Fruit fly (Drosophila melanogaster) whole organism, embryonic: ENCODE results near the gene CG12118.

ENCODE experiments used
- Aef1 ChIP-seq: fragments of 200-800 bp; sonication (Bioruptor generic); IDR thresholded peaks from 3 replicates; pipeline ENCODE4 v1.3.6; 2022; ENCODE audit warnings: missing biosample characterization, missing genetic modification characterization
- Asciz ChIP-seq: fragments of 200-800 bp; sonication (Bioruptor generic); optimal IDR thresholded peaks from 2 replicates; lab custom pipeline; 2017; ENCODE audit warnings: missing biosample characterization, mild to moderate bottlenecking, missing genetic modification characterization, missing genetic modification reagents
- CG1024 ChIP-seq: fragments of 200-800 bp; sonication (Bioruptor generic); IDR thresholded peaks from 2 replicates; pipeline ENCODE4 v1.3.6; 2022; ENCODE audit warnings: missing biosample characterization, missing genetic modification characterization
- CG12071 ChIP-seq: fragments of 200-800 bp; sonication (Bioruptor generic); optimal IDR thresholded peaks from 3 replicates; lab custom pipeline; 2018; ENCODE audit warnings: missing biosample characterization, mild to moderate bottlenecking, missing genetic modification characterization
- CG15479 ChIP-seq: fragments of 200-800 bp; sonication (Bioruptor generic); optimal IDR thresholded peaks from 3 replicates; lab custom pipeline; 2019; ENCODE audit warnings: missing biosample characterization, mild to moderate bottlenecking, missing genetic modification characterization, moderate library complexity
- CG15514 ChIP-seq: fragments of 200-800 bp; sonication (Bioruptor generic); optimal IDR thresholded peaks from 3 replicates; lab custom pipeline; 2017; ENCODE audit warnings: missing biosample characterization, missing genetic modification characterization, mild to moderate bottlenecking, moderate library complexity, missing genetic modification reagents
- CG16815 ChIP-seq: fragments of 200-800 bp; sonication (Bioruptor generic); optimal IDR thresholded peaks from 3 replicates; lab custom pipeline; 2017; ENCODE audit warnings: missing biosample characterization, mild to moderate bottlenecking, missing genetic modification characterization
- CG17829 ChIP-seq: fragments of 200-800 bp; optimal IDR thresholded peaks from 2 replicates; lab custom pipeline; 2019; ENCODE audit warnings: missing biosample characterization, mild to moderate bottlenecking, missing genetic modification characterization, moderate library complexity
- CG2202 ChIP-seq: fragments of 200-800 bp; sonication (Bioruptor generic); optimal IDR thresholded peaks from 2 replicates; lab custom pipeline; 2018; ENCODE audit warnings: missing biosample characterization, mild to moderate bottlenecking, missing genetic modification characterization
- CG3847 ChIP-seq: fragments of 200-800 bp; sonication (Bioruptor generic); IDR thresholded peaks from 2 replicates; pipeline ENCODE4 v1.3.6; 2022; ENCODE audit warnings: missing biosample characterization, missing genetic modification characterization
- CG5180 ChIP-seq: fragments of 200-800 bp; sonication (Bioruptor generic); optimal IDR thresholded peaks from 3 replicates; lab custom pipeline; 2017; ENCODE audit warnings: missing biosample characterization, missing genetic modification characterization, mild to moderate bottlenecking, moderate library complexity, missing genetic modification reagents
- CG7357 ChIP-seq: fragments of 200-800 bp; sonication (Bioruptor generic); IDR thresholded peaks from 3 replicates; pipeline ENCODE4 v1.3.6; 2022; ENCODE audit warnings: missing biosample characterization, missing genetic modification characterization
- CG7556 ChIP-seq: fragments of 200-800 bp; sonication (Bioruptor generic); optimal IDR thresholded peaks from 2 replicates; lab custom pipeline; 2017; ENCODE audit warnings: missing biosample characterization, mild to moderate bottlenecking, missing genetic modification characterization
- CG9727 ChIP-seq: fragments of 200-800 bp; sonication (Bioruptor generic); optimal IDR thresholded peaks from 3 replicates; lab custom pipeline; 2017; ENCODE audit warnings: missing biosample characterization, mild to moderate bottlenecking, missing genetic modification characterization
- Dfd ChIP-seq, 2 experiments: fragments of >200 bp; optimal IDR thresholded peaks; 2 replicates each; lab custom pipeline; 2017; ENCODE audit warnings: missing biosample characterization in 2 of 2, missing genetic modification characterization in 2 of 2
- Doc3 ChIP-seq: fragments of 200-800 bp; sonication (Bioruptor generic); IDR thresholded peaks from 3 replicates; pipeline ENCODE4 v1.3.6; 2022; ENCODE audit warnings: missing biosample characterization, missing genetic modification characterization; ENCODE audit not compliant: partially characterized antibody
- ERR ChIP-seq: fragments of 200-800 bp; sonication (Bioruptor generic); optimal IDR thresholded peaks from 2 replicates; lab custom pipeline; 2016; ENCODE audit warnings: missing biosample characterization, missing genetic modification characterization
- Gsc ChIP-seq: fragments of 200-800 bp; sonication (Bioruptor generic); IDR thresholded peaks from 2 replicates; pipeline ENCODE4 v1.3.6; 2022; ENCODE audit warnings: missing biosample characterization, missing genetic modification characterization
- H15 ChIP-seq: fragments of 200-800 bp; sonication (Bioruptor generic); IDR thresholded peaks from 3 replicates; pipeline ENCODE4 v1.3.6; 2022; ENCODE audit warnings: missing biosample characterization, missing genetic modification characterization
- Med ChIP-seq: fragments of 200-800 bp; sonication (Bioruptor generic); peaks from one replicate; lab custom pipeline; 2016; ENCODE audit warnings: missing biosample characterization, missing genetic modification characterization, mild to moderate bottlenecking, inconsistent platforms, moderate library complexity
- Nf-YA ChIP-seq: fragments of 200-800 bp; sonication (Bioruptor generic); IDR thresholded peaks from 2 replicates; pipeline ENCODE4 v1.3.6; 2022; ENCODE audit warnings: missing biosample characterization, missing genetic modification characterization
- Oli ChIP-seq: fragments of 200-800 bp; sonication (Bioruptor generic); optimal IDR thresholded peaks from 2 replicates; lab custom pipeline; 2018; ENCODE audit warnings: missing biosample characterization, mild to moderate bottlenecking, missing genetic modification characterization, moderate library complexity
- Xrp1 ChIP-seq: fragments of 200-800 bp; sonication (Bioruptor generic); IDR thresholded peaks from 2 replicates; pipeline ENCODE4 v1.3.6; 2022; ENCODE audit warnings: missing biosample characterization, missing genetic modification characterization
- ara ChIP-seq: fragments of 200-800 bp; sonication (Bioruptor generic); IDR thresholded peaks from 2 replicates; pipeline ENCODE4 v1.3.6; 2022; ENCODE audit warnings: missing biosample characterization, missing genetic modification characterization
- crc ChIP-seq: fragments of 200-800 bp; sonication (Bioruptor generic); optimal IDR thresholded peaks from 2 replicates; lab custom pipeline; 2016; ENCODE audit warnings: missing biosample characterization, missing genetic modification characterization
- disco-r ChIP-seq: fragments of 200-800 bp; sonication (Bioruptor generic); optimal IDR thresholded peaks from 2 replicates; lab custom pipeline; 2016; ENCODE audit warnings: missing biosample characterization, missing genetic modification characterization
- dmrt11E ChIP-seq: fragments of 200-800 bp; sonication (Bioruptor generic); optimal IDR thresholded peaks from 3 replicates; lab custom pipeline; 2018; ENCODE audit warnings: missing biosample characterization, mild to moderate bottlenecking, missing genetic modification characterization, moderate library complexity
- gro ChIP-seq: fragments of 200-800 bp; sonication (Bioruptor generic); optimal IDR thresholded peaks from 2 replicates; lab custom pipeline; 2016; ENCODE audit warnings: missing biosample characterization, missing genetic modification characterization
- her ChIP-seq: fragments of 200-800 bp; sonication (Bioruptor generic); optimal IDR thresholded peaks from 2 replicates; lab custom pipeline; 2016; ENCODE audit warnings: missing biosample characterization, missing genetic modification characterization
- ken ChIP-seq: fragments of 200-800 bp; sonication (Bioruptor generic); IDR thresholded peaks from 3 replicates; pipeline ENCODE4 v1.3.6; 2022; ENCODE audit warnings: missing biosample characterization, missing genetic modification characterization
- phol ChIP-seq: fragments of 200-800 bp; sonication (Bioruptor generic); optimal IDR thresholded peaks from 3 replicates; lab custom pipeline; 2018; ENCODE audit warnings: missing biosample characterization, mild to moderate bottlenecking, missing genetic modification characterization, moderate library complexity
- prd ChIP-seq, 3 experiments: fragments of >200 bp in 2 of 3; fragments of 200-800 bp in 1 of 3; sonication (Bioruptor generic) in 1 of 3; optimal IDR thresholded peaks in 2 of 3; IDR thresholded peaks in 1 of 3; 2 replicates in 2 of 3; 3 replicates in 1 of 3; pipeline versions ENCODE4 v1.3.6 to Lab custom; 2017 to 2022; ENCODE audit warnings: missing biosample characterization in 1 of 3, missing genetic modification characterization in 1 of 3
- sim ChIP-seq: fragments of 200-800 bp; sonication (Bioruptor generic); IDR thresholded peaks from 2 replicates; pipeline ENCODE4 v1.3.6; 2022; ENCODE audit warnings: missing biosample characterization, missing genetic modification characterization
- slbo ChIP-seq: fragments of 200-800 bp; sonication (Bioruptor generic); IDR thresholded peaks from 2 replicates; pipeline ENCODE4 v1.3.6; 2022; ENCODE audit warnings: missing biosample characterization, missing genetic modification characterization
- sr ChIP-seq: fragments of 200-800 bp; sonication (Bioruptor generic); IDR thresholded peaks from 3 replicates; pipeline ENCODE4 v1.3.6; 2022; ENCODE audit warnings: missing biosample characterization, missing genetic modification characterization
- unpg ChIP-seq: fragments of 200-800 bp; sonication (Bioruptor generic); optimal IDR thresholded peaks from 3 replicates; lab custom pipeline; 2018; ENCODE audit warnings: missing biosample characterization, mild to moderate bottlenecking, missing genetic modification characterization, moderate library complexity
- usp ChIP-seq: fragments of >200 bp; optimal IDR thresholded peaks from 2 replicates; lab custom pipeline; 2017; ENCODE audit warnings: missing biosample characterization, missing genetic modification characterization
- vnd ChIP-seq: fragments of 200-800 bp; sonication (Bioruptor generic); IDR thresholded peaks from 3 replicates; pipeline ENCODE4 v1.3.6; 2022; ENCODE audit warnings: missing biosample characterization, missing genetic modification characterization; ENCODE audit not compliant: partially characterized antibody

Gene CG12118

dm6 chrX:9220434-9220833, 24.2 kb upstream of the CG12118 start (continued):
- TF ChIP-seq unpg (GFP tag; lab: Kevin White, UChicago) (peak; percentile 6), Nf-YA (GFP tag; lab: Robert Waterston, UW) (no peak), Aef1 (0 out of 3 replicates have a peak, but pooled peaks have one; percentile 11), CG7357 (GFP tag; lab: Robert Waterston, UW) (peak; percentile 34; the same call in 1 of the 3 replicates), Xrp1 (GFP tag; lab: Robert Waterston, UW) (peak; percentile 53; the same call in 1 of the 2 replicates), CG1024 (GFP tag; lab: Robert Waterston, UW) (0 out of 2 replicates have a peak, but pooled peaks have one; percentile 51), CG15514 (GFP tag; lab: Kevin White, UChicago) (peak; percentile 90), Med (GFP tag; lab: Kevin White, UChicago) (peak; percentile 81), CG2202 (tag; lab: Kevin White, UChicago) (no peak), ken (0 out of 3 replicates have a peak, but pooled peaks have one; percentile 16), Gsc (GFP tag; lab: Robert Waterston, UW) (peak; percentile 49; the same call in 1 of the 2 replicates), Oli (tag; lab: Kevin White, UChicago) (peak; percentile 14), H15 (GFP tag; lab: Robert Waterston, UW) (no peak), sim (GFP tag; lab: Robert Waterston, UW) (no peak), CG3847 (GFP tag; lab: Robert Waterston, UW) (no peak), CG16815 (peak; percentile 2), prd (optimal IDR thresholded peaks at IDR 0.05; lab: Kevin White, UChicago) (no peak), prd (GFP tag; IDR thresholded peaks at IDR 0.05; lab: Robert Waterston, UW) (peak; percentile 74), ara (GFP tag; lab: Robert Waterston, UW) (peak; percentile 55; the same call in 1 of the 2 replicates)
- TF ChIP-seq, all 482 proteins: peak for 71

- TF ChIP-seq CG17829 (tag; lab: Kevin White, UChicago) (no peak), ERR (GFP tag; lab: Kevin White, UChicago) (no peak), crc (GFP tag; lab: Kevin White, UChicago) (no peak), CG7556 (GFP tag; lab: Kevin White, UChicago) (no peak), CG5180 (GFP tag; lab: Kevin White, UChicago) (no peak), Asciz (GFP tag; lab: Kevin White, UChicago) (no peak), usp (GFP tag; lab: Kevin White, UChicago) (no peak)
These were observed 20.4 kb upstream of the CG12118 start, which contains the start of gene CG15369 for dm6 chrX:9216572-9216971. CG15369 (plus strand) TSS chrX:9216872.

dm6 chrX:9215485-9215884, 19.3 kb upstream of the CG12118 start, which contains the start of gene CG15368:
CG15368 (plus strand) TSS chrX:9215785.
- TF ChIP-seq Doc3, result no peak
- TF ChIP-seq Dfd (GFP tag; optimal IDR thresholded peaks at IDR 0.05; lab: Kevin White, UChicago), result no peak
- no peak for TF ChIP-seq CG12071
- no peak for TF ChIP-seq vnd (GFP tag; lab: Robert Waterston, UW)
- TF ChIP-seq disco-r (GFP tag; lab: Kevin White, UChicago), result no peak
- no peak for TF ChIP-seq her (GFP tag; lab: Kevin White, UChicago)
- no peak for TF ChIP-seq dmrt11E
- no peak for TF ChIP-seq sr

- TF ChIP-seq phol (tag; lab: Kevin White, UChicago) (no peak), CG15479 (GFP tag; lab: Kevin White, UChicago) (no peak), CG9727 (GFP tag; lab: Kevin White, UChicago) (no peak), slbo (GFP tag; lab: Robert Waterston, UW) (no peak), gro (GFP tag; lab: Kevin White, UChicago) (no peak)
These were observed 18.4 kb upstream of the CG12118 start, which contains the start of gene Obp8a for dm6 chrX:9214576-9214975. Obp8a (plus strand) TSS chrX:9214876.
